Fruit fly (Drosophila melanogaster) whole organism, prepupa: ENCODE data around the gene nAChRalpha4.

Source experiments
- CG11294 ChIP-seq: fragments of 200-800 bp; sonication (Bioruptor generic); IDR thresholded peaks from 2 replicates; pipeline ENCODE4 v1.3.6; 2022; ENCODE audit warnings: missing biosample characterization, missing genetic modification characterization
- CG6792 ChIP-seq: fragments of 200-800 bp; sonication (Bioruptor generic); optimal IDR thresholded peaks from 3 replicates; lab custom pipeline; 2016; ENCODE audit warnings: missing biosample characterization, missing genetic modification characterization

nAChRalpha4 gene

dm6 chr3L:23336557-23336956 is 130.1 kb downstream of the nAChRalpha4 start:
- TF ChIP-seq CG11294 (no peak), CG6792 (GFP tag; lab: Kevin White, UChicago) (no peak)
